Worm (Caenorhabditis elegans) whole organism, early embryonic: ENCODE measurements around the gene F58B3.6.

Experiments
- ama-1 ChIP-seq: fragments of 150-350 bp; optimal IDR thresholded peaks from 2 replicates; lab custom pipeline; 2014
- ceh-13 ChIP-seq: fragments of 200-800 bp; sonication (Bioruptor generic); optimal IDR thresholded peaks from 2 replicates; lab custom pipeline; 2018; ENCODE audit warnings: mild to moderate bottlenecking, missing genetic modification characterization, missing compliant biosample characterization
- ceh-36 ChIP-seq: sonication (generic microtip); optimal IDR thresholded peaks from 2 replicates; lab custom pipeline; 2016; ENCODE audit warnings: missing genetic modification characterization, inconsistent platforms, missing compliant biosample characterization
- hmg-4 ChIP-seq: fragments of 200-800 bp; sonication (Bioruptor generic); optimal IDR thresholded peaks from 2 replicates; lab custom pipeline; 2018; ENCODE audit warnings: mild to moderate bottlenecking, missing genetic modification characterization, missing compliant biosample characterization
- hnd-1 ChIP-seq: sonication (generic microtip); optimal IDR thresholded peaks from 2 replicates; lab custom pipeline; 2016; ENCODE audit warnings: missing genetic modification characterization, missing compliant biosample characterization
- scrt-1 ChIP-seq: fragments of 200-800 bp; sonication (Bioruptor generic); IDR thresholded peaks from 2 replicates; pipeline ENCODE4 v1.3.6; 2022; ENCODE audit warnings: missing genetic modification characterization, missing compliant biosample characterization

ce11 chrIV:11676054-11676453 lies 39.6 kb downstream of the F58B3.6 start, which contains the start of gene inx-9:
- TF ChIP-seq ceh-36 (tag; lab: Kevin White, UChicago): no peak
- TF ChIP-seq ama-1: no peak
- no peak for TF ChIP-seq hnd-1
- no peak for TF ChIP-seq scrt-1
- no peak for TF ChIP-seq hmg-4 (GFP tag; lab: Kevin White, UChicago)
- no peak for TF ChIP-seq ceh-13 (GFP tag; lab: Kevin White, UChicago)
